Worm (Caenorhabditis elegans): ENCODE results near the gene F56D1.1.

DNA sequence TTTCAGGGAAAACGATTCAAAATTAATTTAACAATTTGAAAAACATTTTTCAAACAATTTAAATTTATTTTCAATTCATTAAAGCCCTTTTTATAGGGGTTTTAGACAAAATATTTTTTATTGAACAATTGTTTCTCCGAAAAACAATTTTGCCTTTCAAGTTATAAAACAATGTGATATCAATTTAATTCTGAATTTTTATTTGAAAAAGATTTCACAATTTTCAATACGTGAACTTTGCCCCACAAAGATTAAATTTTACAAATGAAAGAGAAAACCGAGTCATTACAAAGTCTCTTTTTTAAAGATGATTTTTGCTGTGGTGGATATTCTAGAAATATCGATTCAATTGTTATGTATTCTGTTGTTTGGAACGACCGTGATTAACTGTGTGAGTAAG, 40.5 kb downstream of the F56D1.1 start, which contains the start of gene ZK177.2:
- TF ChIP-seq ama-1 (optimal IDR thresholded peaks at IDR 0.05) (no peak), ama-1 (GFP tag; optimal IDR thresholded peaks at IDR 0.05) (no peak), ztf-22 (GFP tag; optimal IDR thresholded peaks at IDR 0.05) (no peak), F23B12.7 (tag; optimal IDR thresholded peaks at IDR 0.05; ENCODE audit: insufficient read depth) (no peak), snpc-4 (GFP tag; optimal IDR thresholded peaks at IDR 0.05) (no peak), snpc-4 (tag; optimal IDR thresholded peaks at IDR 0.05) (no peak), ceh-58 (GFP tag; IDR thresholded peaks at IDR 0.05) (no peak), let-607 (tag; optimal IDR thresholded peaks at IDR 0.05) (no peak), madf-8 (GFP tag; conservative IDR thresholded peaks at IDR 0.05) (no peak)
